Fruit fly (Drosophila melanogaster): ENCODE data around the gene TM9SF2.

Gene TM9SF2

dm6 chr2L:20681648-20682098 lies 52.4 kb downstream of the TM9SF2 start, which contains the start of gene Cen (continued):
- no peak for TF ChIP-seq Sox102F (GFP tag; optimal IDR thresholded peaks at IDR 0.05)
- peak; percentile 54 for TF ChIP-seq CG8319 (GFP tag; optimal IDR thresholded peaks at IDR 0.05)
- peak; percentile 78 for TF ChIP-seq CG3919 (GFP tag; optimal IDR thresholded peaks at IDR 0.05)
- peak in 1 of 2 experiments; percentile 12 for TF ChIP-seq salr (GFP tag; optimal IDR thresholded peaks at IDR 0.05)
- peak; percentile 81 for TF ChIP-seq pdm3 (GFP tag; optimal IDR thresholded peaks at IDR 0.05)
- peak; percentile 72 for TF ChIP-seq topi (GFP tag; optimal IDR thresholded peaks at IDR 0.05)
- TF ChIP-seq acj6 (GFP tag; optimal IDR thresholded peaks at IDR 0.05): peak; percentile 72
- no peak for TF ChIP-seq net (GFP tag; optimal IDR thresholded peaks at IDR 0.05)
- peak; percentile 58 for TF ChIP-seq CG11902 (GFP tag; optimal IDR thresholded peaks at IDR 0.05)
- no peak for TF ChIP-seq CG6276 (GFP tag; optimal IDR thresholded peaks at IDR 0.05)
- TF ChIP-seq CG31627 (GFP tag; optimal IDR thresholded peaks at IDR 0.05): peak; percentile 83
- TF ChIP-seq Hr38 (GFP tag; optimal IDR thresholded peaks at IDR 0.05): peak; percentile 53
- no peak for TF ChIP-seq CG1621 (tag; optimal IDR thresholded peaks at IDR 0.05)
- no peak for TF ChIP-seq Gug (GFP tag; IDR thresholded peaks at IDR 0.05)
- no peak for TF ChIP-seq CG32006 (GFP tag; optimal IDR thresholded peaks at IDR 0.05)
- peak; percentile 62 for TF ChIP-seq Ets21C (GFP tag; optimal IDR thresholded peaks at IDR 0.05)
- peak; percentile 80 for TF ChIP-seq Hr39 (GFP tag; optimal IDR thresholded peaks at IDR 0.05)
- TF ChIP-seq ss (GFP tag; optimal IDR thresholded peaks at IDR 0.05): peak; percentile 43 to 58
- no peak for TF ChIP-seq CG7368 (GFP tag; optimal IDR thresholded peaks at IDR 0.05)
- TF ChIP-seq fd85E (GFP tag; optimal IDR thresholded peaks at IDR 0.05): no peak
- TF ChIP-seq cyc (GFP tag; optimal IDR thresholded peaks at IDR 0.05): peak; percentile 72
- peak; percentile 28 for TF ChIP-seq CG11762 (GFP tag; optimal IDR thresholded peaks at IDR 0.05; ENCODE audit: insufficient read depth)
- TF ChIP-seq CG6808 (GFP tag; optimal IDR thresholded peaks at IDR 0.05): peak; percentile 2
- no peak for TF ChIP-seq fkh (GFP tag; optimal IDR thresholded peaks at IDR 0.05)
- peak; percentile 52 for TF ChIP-seq CG3032 (tag; optimal IDR thresholded peaks at IDR 0.05)
- no peak for TF ChIP-seq Blimp-1 (GFP tag; optimal IDR thresholded peaks at IDR 0.05)
- no peak for TF ChIP-seq dsx (GFP tag; optimal IDR thresholded peaks at IDR 0.05; ENCODE audit: poor library complexity, severe bottlenecking)
- no peak; the same call in 2 of the 3 replicates for TF ChIP-seq eg (GFP tag; IDR thresholded peaks at IDR 0.05)
- peak; percentile 22 for TF ChIP-seq Lpt (GFP tag; optimal IDR thresholded peaks at IDR 0.05)

All from whole organism, prepupa.